Worm (Caenorhabditis elegans) whole organism, L1 larva: ENCODE measurements around the gene xbx-1.
A peak's percentile ranks its signal among the peaks of the same experiment; 100 is the strongest.

Experiments used
- C16A3.4 ChIP-seq: fragments of 150-350 bp; optimal IDR thresholded peaks from 2 replicates; lab custom pipeline; 2014; ENCODE audit warnings: missing biosample characterization, missing genetic modification characterization
- C34B4.2 ChIP-seq: sonication (generic microtip); optimal IDR thresholded peaks from 2 replicates; lab custom pipeline; 2017; ENCODE audit warnings: mild to moderate bottlenecking, missing genetic modification characterization, missing compliant biosample characterization
- F16B12.6 ChIP-seq: fragments of 150-350 bp; optimal IDR thresholded peaks from 2 replicates; lab custom pipeline; 2014; ENCODE audit warnings: missing biosample characterization, missing genetic modification characterization
- Y116A8C.19 ChIP-seq: sonication (generic microtip); optimal IDR thresholded peaks from 2 replicates; lab custom pipeline; 2016; ENCODE audit warnings: missing compliant biosample characterization, missing genetic modification characterization, borderline replicate concordance
- aha-1 ChIP-seq: fragments of 150-350 bp; optimal IDR thresholded peaks from 2 replicates; lab custom pipeline; 2014; ENCODE audit warnings: missing biosample characterization, missing genetic modification characterization
- ama-1 ChIP-seq: fragments of 150-350 bp; optimal IDR thresholded peaks from 2 replicates; lab custom pipeline; 2014
- blmp-1 ChIP-seq: fragments of 150-350 bp; optimal IDR thresholded peaks from 2 replicates; lab custom pipeline; 2014; ENCODE audit warnings: missing biosample characterization, missing genetic modification characterization
- ceh-63 ChIP-seq: fragments of 200-800 bp; sonication (Bioruptor generic); optimal IDR thresholded peaks from 2 replicates; lab custom pipeline; 2018; ENCODE audit warnings: mild to moderate bottlenecking, missing genetic modification characterization, missing compliant biosample characterization
- ceh-8 ChIP-seq: fragments of 200-800 bp; sonication (Bioruptor generic); optimal IDR thresholded peaks from 2 replicates; lab custom pipeline; 2018; ENCODE audit warnings: mild to moderate bottlenecking, missing genetic modification characterization, moderate library complexity, missing compliant biosample characterization
- ceh-82 ChIP-seq, 3 experiments: fragments of 150-350 bp in 1 of 3; sonication (generic microtip) in 2 of 3; optimal IDR thresholded peaks; 2 replicates each; lab custom pipeline; 2014 to 2017; ENCODE audit warnings: missing biosample characterization in 3 of 3, missing genetic modification characterization in 3 of 3
- ces-1 ChIP-seq: fragments of 150-350 bp; optimal IDR thresholded peaks from 2 replicates; lab custom pipeline; 2014; ENCODE audit warnings: missing biosample characterization, missing genetic modification reagents, missing genetic modification characterization
- efl-1 ChIP-seq, 4 experiments: fragments of 150-350 bp; optimal IDR thresholded peaks in 3 of 4; peaks in 1 of 4; 1 replicate in 1 of 4; 2 replicates in 3 of 4; lab custom pipeline; 2014; ENCODE audit warnings: missing biosample characterization in 2 of 4, missing genetic modification characterization in 2 of 4, missing genetic modification reagents in 2 of 4
- efl-3 ChIP-seq: fragments of 200-800 bp; sonication (Bioruptor generic); optimal IDR thresholded peaks from 2 replicates; lab custom pipeline; 2018; ENCODE audit warnings: mild to moderate bottlenecking, missing genetic modification characterization, missing compliant biosample characterization
- egl-13 ChIP-seq: sonication (generic microtip); optimal IDR thresholded peaks from 2 replicates; lab custom pipeline; 2016; ENCODE audit warnings: missing genotype, missing genetic modification reagents, missing genetic modification characterization, missing compliant biosample characterization
- elt-2 ChIP-seq: sonication (generic microtip); optimal IDR thresholded peaks from 2 replicates; lab custom pipeline; 2016; ENCODE audit warnings: missing genetic modification characterization, mild to moderate bottlenecking, inconsistent platforms, missing compliant biosample characterization, missing genetic modification reagents
- elt-3 ChIP-seq, 6 experiments: fragments of 150-350 bp in 1 of 6; sonication (generic microtip); optimal IDR thresholded peaks; 2 replicates each; lab custom pipeline; 2017 to 2018; ENCODE audit warnings: missing biosample characterization in 6 of 6, missing genetic modification characterization in 6 of 6, inconsistent platforms in 1 of 6
- ets-5 ChIP-seq: fragments of 200-800 bp; sonication (Bioruptor generic); IDR thresholded peaks from 2 replicates; pipeline ENCODE4 v1.3.6; 2022; ENCODE audit warnings: missing genetic modification characterization, missing compliant biosample characterization
- fkh-8 ChIP-seq: sonication (generic microtip); optimal IDR thresholded peaks from 2 replicates; lab custom pipeline; 2016; ENCODE audit warnings: mild to moderate bottlenecking, missing genetic modification characterization, missing compliant biosample characterization
- hlh-17 ChIP-seq: fragments of 200-800 bp; sonication (Bioruptor generic); optimal IDR thresholded peaks from 2 replicates; lab custom pipeline; 2018; ENCODE audit warnings: missing genetic modification characterization, mild to moderate bottlenecking, missing compliant biosample characterization, moderate library complexity, borderline replicate concordance
- irx-1 ChIP-seq: sonication (generic microtip); optimal IDR thresholded peaks from 2 replicates; lab custom pipeline; 2016; ENCODE audit warnings: missing genetic modification characterization, missing compliant biosample characterization
- lin-13 ChIP-seq: fragments of 150-350 bp; optimal IDR thresholded peaks from 2 replicates; lab custom pipeline; 2014; ENCODE audit warnings: missing biosample characterization, missing genetic modification reagents, missing genetic modification characterization
- lin-14 ChIP-seq: fragments of 200-800 bp; sonication (Bioruptor generic); optimal IDR thresholded peaks from 2 replicates; lab custom pipeline; 2018; ENCODE audit warnings: mild to moderate bottlenecking, missing genetic modification characterization, moderate library complexity, missing compliant biosample characterization
- lin-35 ChIP-seq, 2 experiments: fragments of 150-350 bp; optimal IDR thresholded peaks; 2 replicates each; lab custom pipeline; 2014; ENCODE audit warnings: missing biosample characterization in 2 of 2, missing genetic modification characterization in 2 of 2, missing genetic modification reagents in 2 of 2
- lin-39 ChIP-seq: fragments of 150-350 bp; optimal IDR thresholded peaks from 2 replicates; lab custom pipeline; 2014; ENCODE audit warnings: missing biosample characterization, missing genetic modification reagents, missing genetic modification characterization
- lsy-2 ChIP-seq, 2 experiments: fragments of 150-350 bp; optimal IDR thresholded peaks; 2 replicates each; lab custom pipeline; 2014; ENCODE audit warnings: missing biosample characterization in 2 of 2, missing genetic modification characterization in 2 of 2
- mab-9 ChIP-seq: fragments of 200-800 bp; sonication (Bioruptor generic); IDR thresholded peaks from 2 replicates; pipeline ENCODE4 v1.3.6; 2022; ENCODE audit warnings: missing genetic modification reagents, missing genetic modification characterization, missing compliant biosample characterization
- mef-2 ChIP-seq: fragments of 150-350 bp; optimal IDR thresholded peaks from 2 replicates; lab custom pipeline; 2014; ENCODE audit warnings: missing biosample characterization, missing genetic modification characterization
- mep-1 ChIP-seq: fragments of 150-350 bp; optimal IDR thresholded peaks from 2 replicates; lab custom pipeline; 2014; ENCODE audit warnings: missing biosample characterization, missing genetic modification characterization
- nhr-19 ChIP-seq: fragments of 200-800 bp; sonication (Bioruptor generic); conservative IDR thresholded peaks from 2 replicates; pipeline ENCODE4 v1.3.6; 2022; ENCODE audit warnings: missing genetic modification characterization, missing compliant biosample characterization
- nhr-20 ChIP-seq: sonication (generic microtip); optimal IDR thresholded peaks from 2 replicates; lab custom pipeline; 2016; ENCODE audit warnings: mild to moderate bottlenecking, missing genetic modification characterization, missing compliant biosample characterization
- nhr-47 ChIP-seq: sonication (generic microtip); optimal IDR thresholded peaks from 2 replicates; lab custom pipeline; 2016; ENCODE audit warnings: mild to moderate bottlenecking, missing genetic modification characterization, moderate library complexity, missing compliant biosample characterization
- nhr-71 ChIP-seq: sonication (generic microtip); optimal IDR thresholded peaks from 2 replicates; lab custom pipeline; 2016; ENCODE audit warnings: mild to moderate bottlenecking, missing genetic modification characterization, moderate library complexity, missing compliant biosample characterization
- nhr-77 ChIP-seq: fragments of 150-350 bp; optimal IDR thresholded peaks from 2 replicates; lab custom pipeline; 2014; ENCODE audit warnings: missing biosample characterization, missing genetic modification characterization
- nhr-84 ChIP-seq: sonication (generic microtip); optimal IDR thresholded peaks from 2 replicates; lab custom pipeline; 2017; ENCODE audit warnings: missing biosample characterization, missing genetic modification characterization
- nhr-85 ChIP-seq: sonication (generic microtip); peaks from one replicate; lab custom pipeline; 2016; ENCODE audit warnings: missing genetic modification characterization, inconsistent platforms, missing compliant biosample characterization
- nhr-90 ChIP-seq: sonication (generic microtip); optimal IDR thresholded peaks from 2 replicates; lab custom pipeline; 2016; ENCODE audit warnings: mild to moderate bottlenecking, missing genetic modification characterization, missing compliant biosample characterization; ENCODE audit not compliant: poor library complexity
- pag-3 ChIP-seq: sonication (generic microtip); optimal IDR thresholded peaks from 2 replicates; lab custom pipeline; 2017; ENCODE audit warnings: missing genetic modification characterization, mild to moderate bottlenecking, missing compliant biosample characterization, antibody characterized with exemption, borderline replicate concordance; ENCODE audit not compliant: insufficient read depth
- rnt-1 ChIP-seq: sonication (generic microtip); optimal IDR thresholded peaks from 2 replicates; lab custom pipeline; 2016; ENCODE audit warnings: mild to moderate bottlenecking, missing genetic modification characterization, moderate library complexity, missing compliant biosample characterization
- skn-1 ChIP-seq: fragments of 150-350 bp; optimal IDR thresholded peaks from 2 replicates; lab custom pipeline; 2014; ENCODE audit warnings: missing biosample characterization, missing genetic modification characterization
- snu-23 ChIP-seq: sonication (generic microtip); optimal IDR thresholded peaks from 2 replicates; lab custom pipeline; 2016; ENCODE audit warnings: missing genetic modification characterization, missing compliant biosample characterization
- sox-4 ChIP-seq: sonication (generic microtip); optimal IDR thresholded peaks from 2 replicates; lab custom pipeline; 2016; ENCODE audit warnings: missing genetic modification characterization, missing compliant biosample characterization
- sptf-1 ChIP-seq: fragments of 150-350 bp; optimal IDR thresholded peaks from 2 replicates; lab custom pipeline; 2014; ENCODE audit warnings: missing biosample characterization, missing genetic modification characterization
- tbx-2 ChIP-seq: sonication (generic microtip); optimal IDR thresholded peaks from 2 replicates; lab custom pipeline; 2016; ENCODE audit warnings: missing genetic modification characterization, missing compliant biosample characterization
- unc-30 ChIP-seq: sonication (generic microtip); optimal IDR thresholded peaks from 2 replicates; lab custom pipeline; 2017; ENCODE audit warnings: missing biosample characterization, missing genetic modification characterization
- unc-98 ChIP-seq: fragments of 200-800 bp; sonication (Bioruptor generic); IDR thresholded peaks from 2 replicates; pipeline ENCODE4 v1.3.6; 2022; ENCODE audit warnings: missing genetic modification characterization, missing compliant biosample characterization
- vab-15 ChIP-seq: sonication (generic microtip); optimal IDR thresholded peaks from 2 replicates; lab custom pipeline; 2017; ENCODE audit warnings: missing genotype, mild to moderate bottlenecking, missing genetic modification characterization, missing compliant biosample characterization
- xbp-1 ChIP-seq: sonication (generic microtip); optimal IDR thresholded peaks from 2 replicates; lab custom pipeline; 2016; ENCODE audit warnings: missing genetic modification characterization, missing compliant biosample characterization
- ztf-11 ChIP-seq, 2 experiments: sonication (generic microtip); optimal IDR thresholded peaks; 2 replicates each; lab custom pipeline; 2016 to 2017; ENCODE audit warnings: missing genetic modification characterization in 2 of 2, missing biosample characterization in 1 of 2, missing compliant biosample characterization in 1 of 2

xbx-1 gene

DNA sequence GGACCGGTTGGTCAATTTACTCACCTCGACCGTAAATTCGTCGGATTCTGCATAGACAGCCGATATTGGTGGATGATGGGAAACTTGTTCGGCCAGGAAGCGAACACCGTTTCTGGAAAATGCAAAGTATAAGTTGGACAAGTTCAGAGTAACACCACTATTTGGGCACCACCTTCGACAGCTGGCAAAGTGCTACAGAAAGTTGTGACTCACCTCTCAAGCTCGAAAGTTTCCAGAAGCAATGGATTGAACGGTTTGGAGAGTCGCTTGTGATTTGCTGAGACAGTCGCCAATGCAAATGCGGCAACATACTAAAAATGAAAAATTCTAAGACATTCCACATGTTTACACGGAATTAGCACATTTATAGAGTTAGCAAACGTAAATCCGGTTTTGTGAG, 33.3 kb downstream of the xbx-1 start:
- TF ChIP-seq ama-1 (lab: Kevin White, UChicago) (no peak), sptf-1 (tag; lab: Kevin White, UChicago) (no peak), ets-5 (no peak), nhr-19 (no peak), nhr-85 (tag; lab: Kevin White, UChicago) (no peak), F16B12.6 (tag; lab: Kevin White, UChicago) (no peak), blmp-1 (no peak), mef-2 (tag; lab: Kevin White, UChicago) (no peak), xbp-1 (tag; lab: Kevin White, UChicago) (no peak), elt-2 (tag; lab: Kevin White, UChicago) (no peak)

- TF ChIP-seq irx-1 (no peak), ceh-82 (tag; optimal IDR thresholded peaks at IDR 0.05; lab: Kevin White, UChicago) (no peak), tbx-2 (no peak), ces-1 (no peak), C34B4.2 (tag; lab: Kevin White, UChicago) (no peak), ceh-63 (GFP tag; lab: Kevin White, UChicago) (no peak), nhr-84 (tag; lab: Kevin White, UChicago) (no peak), nhr-77 (tag; lab: Kevin White, UChicago) (no peak), blmp-1 (no peak), skn-1 (tag; lab: Kevin White, UChicago) (no peak)
Measured at ce11 chrV:15014164-15014563, 34.1 kb downstream of the xbx-1 start, which contains the start of gene obr-2. TSS of gene obr-2 (minus strand) at chrV:15014264.

DNA sequence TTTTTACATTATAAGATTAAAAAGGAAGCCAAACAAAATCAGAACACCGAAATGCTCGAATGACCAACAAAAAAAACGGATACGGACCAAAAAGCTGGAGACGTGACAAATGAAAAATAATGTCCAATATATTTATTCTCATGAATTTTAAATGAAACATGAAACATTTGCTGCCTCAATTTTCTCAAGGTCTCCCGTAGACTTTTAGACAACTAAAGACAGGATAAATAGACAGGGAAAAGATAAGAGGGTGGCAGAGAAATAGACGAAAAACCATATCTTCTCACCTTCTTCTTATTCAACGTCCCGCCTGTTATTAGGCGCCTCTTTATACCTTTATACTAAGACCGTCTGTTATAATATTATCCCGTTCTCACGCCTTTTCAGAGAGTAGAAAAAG, 35.8 kb downstream of the xbx-1 start:
- TF ChIP-seq Y116A8C.19, result no peak
- no peak for TF ChIP-seq nhr-20 (tag; lab: Kevin White, UChicago)
- TF ChIP-seq lin-14 (GFP tag; lab: Kevin White, UChicago), result peak; percentile 44
- no peak for TF ChIP-seq efl-1 (optimal IDR thresholded peaks at IDR 0.05; lab: Kevin White, UChicago)
- TF ChIP-seq efl-1 (GFP tag; optimal IDR thresholded peaks at IDR 0.05 in 1 of 2; lab: Kevin White, UChicago), result no peak
- TF ChIP-seq aha-1 (tag; lab: Kevin White, UChicago), result no peak
- peak in 1 of 6 experiments; percentile 36 for TF ChIP-seq elt-3 (tag; optimal IDR thresholded peaks at IDR 0.05; lab: Kevin White, UChicago)
- no peak for TF ChIP-seq fkh-8 (tag; lab: Kevin White, UChicago)
- no peak for TF ChIP-seq irx-1
- TF ChIP-seq skn-1 (tag; lab: Kevin White, UChicago), result peak; percentile 7
- TF ChIP-seq nhr-47 (tag; lab: Kevin White, UChicago), result no peak
- TF ChIP-seq sox-4, result no peak
- no peak for TF ChIP-seq hlh-17
- peak; percentile 39 for TF ChIP-seq blmp-1
- TF ChIP-seq mep-1 (tag; lab: Kevin White, UChicago), result peak; percentile 4
- no peak for TF ChIP-seq egl-13 (tag; lab: Kevin White, UChicago)
- TF ChIP-seq unc-98, result no peak
- TF ChIP-seq nhr-85 (tag; lab: Kevin White, UChicago), result peak; percentile 54
- no peak for TF ChIP-seq C16A3.4
- peak in 1 of 2 experiments; percentile 11 for TF ChIP-seq lsy-2 (tag; optimal IDR thresholded peaks at IDR 0.05; lab: Kevin White, UChicago)
- TF ChIP-seq unc-30 (tag; lab: Kevin White, UChicago), result no peak
- no peak for TF ChIP-seq efl-3
- peak; percentile 48 for TF ChIP-seq nhr-71 (tag; lab: Kevin White, UChicago)
- no peak for TF ChIP-seq lin-39 (tag; lab: Kevin White, UChicago)
- no peak for TF ChIP-seq mab-9 (GFP tag; lab: Robert Waterston, UW)
- TF ChIP-seq ceh-8 (GFP tag; lab: Kevin White, UChicago), result no peak
- TF ChIP-seq snu-23 (GFP tag; lab: Kevin White, UChicago), result peak; percentile 33
- no peak for TF ChIP-seq mef-2 (tag; lab: Kevin White, UChicago)
- peak; percentile 11 for TF ChIP-seq rnt-1
- TF ChIP-seq lin-35 (GFP tag; optimal IDR thresholded peaks at IDR 0.05; lab: Kevin White, UChicago), result peak in 1 of 2 experiments; percentile 1
- TF ChIP-seq lin-13 (GFP tag; lab: Kevin White, UChicago), result no peak
- no peak for TF ChIP-seq ztf-11 (tag; optimal IDR thresholded peaks at IDR 0.05; lab: Kevin White, UChicago)
- TF ChIP-seq nhr-90 (tag; lab: Kevin White, UChicago), result peak; percentile 4
- no peak for TF ChIP-seq ama-1 (lab: Kevin White, UChicago)
- TF ChIP-seq pag-3 (tag; lab: Kevin White, UChicago), result no peak
- TF ChIP-seq vab-15 (tag; lab: Kevin White, UChicago), result no peak
